Fruit fly (Drosophila melanogaster) whole organism, prepupa: ENCODE results near the gene RpL37-1.

Experiments
- CG11762 ChIP-seq: fragments of 200-800 bp; sonication (Bioruptor generic); optimal IDR thresholded peaks from 3 replicates; lab custom pipeline; 2016; ENCODE audit warnings: missing biosample characterization, missing genetic modification characterization; ENCODE audit not compliant: insufficient read depth
- CG31627 ChIP-seq: fragments of 200-800 bp; sonication (Bioruptor generic); optimal IDR thresholded peaks from 3 replicates; lab custom pipeline; 2016; ENCODE audit warnings: missing biosample characterization, missing genetic modification characterization
- CG8632 ChIP-seq: fragments of 200-800 bp; sonication (Bioruptor generic); optimal IDR thresholded peaks from 3 replicates; lab custom pipeline; 2016; ENCODE audit warnings: missing biosample characterization, missing genetic modification characterization

DNA sequence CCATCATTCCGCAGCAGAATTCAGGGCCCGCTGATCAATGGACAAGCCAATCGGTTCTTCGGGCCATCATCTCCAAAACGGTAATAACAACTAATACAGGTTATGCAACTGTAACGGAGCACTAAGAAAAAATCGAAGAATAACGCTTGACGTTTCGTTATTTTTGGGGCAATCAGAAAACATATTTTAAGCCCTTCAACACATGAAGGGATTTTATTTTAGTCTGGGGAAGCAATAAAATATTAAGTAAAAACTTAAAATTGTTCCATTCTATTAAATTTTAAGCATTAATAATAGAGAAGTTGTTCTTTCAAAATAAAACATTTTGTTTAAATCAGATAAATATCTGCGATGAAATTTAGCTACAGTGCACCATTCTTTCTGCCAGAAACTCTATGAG is 24.2 kb upstream of the RpL37-1 start:
- TF ChIP-seq CG11762 (no peak), CG8632 (no peak), CG31627 (no peak)
